Fruit fly (Drosophila melanogaster) whole organism, wandering third instar larva: ENCODE measurements around the gene Ts.

Source experiments
- Abd-B ChIP-seq: fragments of >200 bp; optimal IDR thresholded peaks from 2 replicates; lab custom pipeline; 2017; ENCODE audit warnings: missing biosample characterization, missing genetic modification characterization
- CG32264 ChIP-seq: fragments of 200-800 bp; sonication (Bioruptor generic); optimal IDR thresholded peaks from 2 replicates; lab custom pipeline; 2016; ENCODE audit warnings: missing biosample characterization, missing genetic modification characterization
- CG9705 ChIP-seq: fragments of 200-800 bp; sonication (Bioruptor generic); optimal IDR thresholded peaks from 2 replicates; lab custom pipeline; 2018; ENCODE audit warnings: missing biosample characterization, mild to moderate bottlenecking, missing genetic modification characterization
- CrebA ChIP-seq: fragments of 200-800 bp; sonication (Bioruptor generic); optimal IDR thresholded peaks from 2 replicates; lab custom pipeline; 2016; ENCODE audit warnings: missing biosample characterization, mild to moderate bottlenecking, missing genetic modification characterization, borderline replicate concordance
- Dfd ChIP-seq: fragments of >200 bp; optimal IDR thresholded peaks from 2 replicates; lab custom pipeline; 2017; ENCODE audit warnings: missing biosample characterization, missing genetic modification characterization
- Dif ChIP-seq: fragments of 200-275, 200-300 bp; sonication (Bioruptor generic); optimal IDR thresholded peaks from 2 replicates; lab custom pipeline; 2018; ENCODE audit warnings: missing biosample characterization, missing genetic modification characterization; ENCODE audit not compliant: partially characterized antibody
- GATAd ChIP-seq: sonication (Bioruptor generic); optimal IDR thresholded peaks from 2 replicates; lab custom pipeline; 2016; ENCODE audit warnings: missing biosample characterization, missing genetic modification characterization
- HLH106 ChIP-seq: fragments of 200-800 bp; optimal IDR thresholded peaks from 3 replicates; lab custom pipeline; 2019; ENCODE audit warnings: missing biosample characterization, mild to moderate bottlenecking, missing genetic modification characterization, moderate library complexity
- Hnf4 ChIP-seq: fragments of 200-800 bp; sonication (Bioruptor generic); optimal IDR thresholded peaks from 2 replicates; lab custom pipeline; 2016; ENCODE audit warnings: missing biosample characterization, mild to moderate bottlenecking, missing genetic modification characterization
- Hr78 ChIP-seq: fragments of >200 bp; optimal IDR thresholded peaks from 2 replicates; lab custom pipeline; 2017; ENCODE audit warnings: missing biosample characterization, missing genetic modification characterization
- Hr83 ChIP-seq: fragments of 200-300 bp; sonication (Bioruptor generic); optimal IDR thresholded peaks from 2 replicates; lab custom pipeline; 2016; ENCODE audit warnings: missing biosample characterization, mild to moderate bottlenecking, missing genetic modification characterization, moderate library complexity; ENCODE audit not compliant: poor library complexity, severe bottlenecking
- Jra ChIP-seq: sonication (Bioruptor generic); optimal IDR thresholded peaks from 2 replicates; lab custom pipeline; 2016; ENCODE audit warnings: missing biosample characterization, missing genetic modification characterization
- Mio ChIP-seq: sonication (Bioruptor generic); optimal IDR thresholded peaks from 2 replicates; lab custom pipeline; 2016; ENCODE audit warnings: missing biosample characterization, missing genetic modification characterization
- Myc ChIP-seq: fragments of >200 bp; optimal IDR thresholded peaks from 2 replicates; lab custom pipeline; 2017
- N ChIP-seq: fragments of >200 bp; optimal IDR thresholded peaks from 2 replicates; lab custom pipeline; 2018; ENCODE audit warnings: missing biosample characterization, missing external identifiers, missing genetic modification characterization
- OdsH ChIP-seq: fragments of 200-800 bp; sonication (Bioruptor generic); optimal IDR thresholded peaks from 2 replicates; lab custom pipeline; 2016; ENCODE audit warnings: missing biosample characterization, mild to moderate bottlenecking, missing genetic modification characterization
- Rel ChIP-seq, 2 experiments: fragments of 200-800 bp; sonication (Bioruptor generic) in 1 of 2; optimal IDR thresholded peaks; 2 replicates in 1 of 2; 3 replicates in 1 of 2; lab custom pipeline; 2016 to 2019; ENCODE audit warnings: mild to moderate bottlenecking in 2 of 2, missing biosample characterization in 2 of 2, missing genetic modification characterization in 2 of 2, moderate library complexity in 1 of 2
- Sp1 ChIP-seq: fragments of 200-800 bp; sonication (Bioruptor generic); optimal IDR thresholded peaks from 3 replicates; lab custom pipeline; 2019; ENCODE audit warnings: missing biosample characterization, mild to moderate bottlenecking, missing genetic modification characterization, moderate library complexity
- Vsx2 ChIP-seq: fragments of 200-300, 225-300 bp; sonication (Bioruptor generic); optimal IDR thresholded peaks from 2 replicates; lab custom pipeline; 2018; ENCODE audit warnings: missing biosample characterization, missing genetic modification characterization; ENCODE audit not compliant: partially characterized antibody
- br ChIP-seq: fragments of 200-800 bp; sonication (Bioruptor generic); optimal IDR thresholded peaks from 2 replicates; lab custom pipeline; 2016; ENCODE audit warnings: missing biosample characterization, missing genetic modification characterization
- brk ChIP-seq: fragments of 200-800 bp; sonication (Bioruptor generic); optimal IDR thresholded peaks from 2 replicates; lab custom pipeline; 2016; ENCODE audit warnings: missing biosample characterization, mild to moderate bottlenecking, missing genetic modification characterization
- dl ChIP-seq, 2 experiments: fragments of 175-275, 200-275 bp in 1 of 2; fragments of 200-275 bp in 1 of 2; sonication (Bioruptor generic); optimal IDR thresholded peaks; lab custom pipeline; 2018; ENCODE audit warnings: mild to moderate bottlenecking in 2 of 2, missing biosample characterization in 2 of 2, missing genetic modification characterization in 2 of 2, moderate library complexity in 2 of 2; ENCODE audit not compliant: partially characterized antibody in 2 of 2, insufficient read depth in 1 of 2
- dmrt93B ChIP-seq: fragments of 200-800 bp; sonication (Bioruptor generic); optimal IDR thresholded peaks from 2 replicates; lab custom pipeline; 2018; ENCODE audit warnings: missing biosample characterization, mild to moderate bottlenecking, missing genetic modification characterization
- dsf ChIP-seq: sonication (Bioruptor generic); optimal IDR thresholded peaks from 2 replicates; lab custom pipeline; 2016; ENCODE audit warnings: missing biosample characterization, missing genetic modification characterization, borderline replicate concordance
- ey ChIP-seq: fragments of 200-800 bp; sonication (Bioruptor generic); optimal IDR thresholded peaks from 2 replicates; lab custom pipeline; 2016; ENCODE audit warnings: missing biosample characterization, missing genetic modification characterization
- foxo ChIP-seq, 2 experiments: fragments of 200-800 bp; sonication (Bioruptor generic); optimal IDR thresholded peaks; 2 replicates in 1 of 2; 3 replicates in 1 of 2; lab custom pipeline; 2016 to 2017; ENCODE audit warnings: missing biosample characterization in 2 of 2, missing genetic modification characterization in 2 of 2
- fru ChIP-seq: fragments of 200-800 bp; sonication (Bioruptor generic); optimal IDR thresholded peaks from 3 replicates; lab custom pipeline; 2016; ENCODE audit warnings: missing biosample characterization, mild to moderate bottlenecking, missing genetic modification characterization
- h ChIP-seq: fragments of 200-800 bp; sonication (Bioruptor generic); optimal IDR thresholded peaks from 3 replicates; lab custom pipeline; 2016; ENCODE audit warnings: missing biosample characterization, mild to moderate bottlenecking, missing genetic modification characterization
- jim ChIP-seq: fragments of 175-275, 200-325 bp; sonication (Bioruptor generic); optimal IDR thresholded peaks from 2 replicates; lab custom pipeline; 2016; ENCODE audit warnings: missing biosample characterization, mild to moderate bottlenecking, missing genetic modification characterization
- lola ChIP-seq: fragments of >200 bp; optimal IDR thresholded peaks from 2 replicates; lab custom pipeline; 2017; ENCODE audit warnings: missing biosample characterization, missing genetic modification characterization
- pan ChIP-seq: fragments of >200 bp; optimal IDR thresholded peaks from 2 replicates; lab custom pipeline; 2017
- psq ChIP-seq: fragments of 200-800 bp; sonication (Bioruptor generic); optimal IDR thresholded peaks from 3 replicates; lab custom pipeline; 2017; ENCODE audit warnings: missing biosample characterization, mild to moderate bottlenecking, missing genetic modification characterization, moderate library complexity
- rgr ChIP-seq: fragments of 200-800 bp; sonication (Bioruptor generic); optimal IDR thresholded peaks from 3 replicates; lab custom pipeline; 2016; ENCODE audit warnings: missing biosample characterization, mild to moderate bottlenecking, missing genetic modification characterization
- sage ChIP-seq: fragments of 200-800 bp; sonication (Bioruptor generic); optimal IDR thresholded peaks from 2 replicates; lab custom pipeline; 2016; ENCODE audit warnings: missing biosample characterization, mild to moderate bottlenecking, missing genetic modification characterization
- sv ChIP-seq: fragments of 200-800 bp; sonication (Bioruptor generic); optimal IDR thresholded peaks from 3 replicates; lab custom pipeline; 2016; ENCODE audit warnings: missing biosample characterization, missing genetic modification characterization
- tai ChIP-seq: sonication (Bioruptor generic); optimal IDR thresholded peaks from 2 replicates; lab custom pipeline; 2016; ENCODE audit warnings: missing biosample characterization, missing genetic modification characterization
- usp ChIP-seq: fragments of >200 bp; optimal IDR thresholded peaks from 2 replicates; lab custom pipeline; 2017; ENCODE audit warnings: missing biosample characterization, missing genetic modification characterization
- woc ChIP-seq: sonication (Bioruptor generic); optimal IDR thresholded peaks from 2 replicates; lab custom pipeline; 2016; ENCODE audit warnings: missing biosample characterization, mild to moderate bottlenecking, missing genetic modification characterization

Gene Ts

DNA sequence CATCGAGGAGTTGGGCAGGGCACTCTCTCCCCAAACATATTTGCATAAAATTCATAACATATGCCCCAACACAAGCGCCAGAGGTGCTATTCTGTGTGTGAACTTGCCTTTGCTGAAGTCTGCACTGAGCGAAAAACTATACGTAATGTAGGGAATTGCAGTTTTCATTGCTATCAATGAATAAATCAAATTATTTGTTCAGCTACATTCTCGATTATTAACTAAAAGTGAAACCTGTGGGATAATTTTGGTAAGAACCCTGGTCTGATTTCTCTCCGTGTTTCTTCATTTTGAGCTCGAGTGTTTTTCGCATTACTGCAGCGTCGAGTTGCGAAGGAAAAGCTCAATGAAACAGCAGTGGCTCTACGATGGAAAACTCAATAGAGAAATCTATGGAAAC, 26.8 kb downstream of the Ts start:
- TF ChIP-seq Mio (no peak), CrebA (GFP tag; lab: Kevin White, UChicago) (no peak), Hr78 (no peak), dl (GFP tag; optimal IDR thresholded peaks at IDR 0.05; lab: Kevin White, UChicago; ENCODE audit: insufficient read depth in 1 of 2, partially characterized antibody in 2 of 2) (no peak), sage (GFP tag; lab: Kevin White, UChicago) (no peak), CG32264 (GFP tag; lab: Kevin White, UChicago) (no peak), Myc (lab: Kevin White, UChicago) (no peak), dsf (no peak), psq (GFP tag; lab: Kevin White, UChicago) (no peak), Rel (GFP tag; optimal IDR thresholded peaks at IDR 0.05; lab: Kevin White, UChicago) (no peak), Rel (tag; optimal IDR thresholded peaks at IDR 0.05; lab: Kevin White, UChicago) (no peak)

DNA sequence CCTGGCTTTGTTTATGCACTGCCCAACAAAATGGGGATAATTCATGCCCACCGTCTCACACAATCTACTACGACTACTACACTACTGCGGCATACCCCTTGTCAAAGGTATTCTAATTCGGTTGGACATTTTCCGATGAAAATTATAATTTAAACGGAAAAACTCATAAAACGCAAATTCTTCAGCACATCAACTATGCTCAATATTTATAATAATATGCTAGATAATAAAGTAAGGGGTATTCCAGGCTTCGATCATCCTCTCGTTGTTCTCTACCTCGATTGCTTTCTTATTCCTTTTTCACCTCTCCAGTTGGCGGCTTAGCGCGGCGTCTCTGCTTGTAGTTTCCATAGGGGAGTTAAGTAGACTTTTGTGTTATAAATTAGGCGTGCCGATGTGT, 28.1 kb downstream of the Ts start:
- TF ChIP-seq fru (GFP tag; lab: Kevin White, UChicago) (no peak), pan (lab: Kevin White, UChicago) (no peak), dmrt93B (no peak), GATAd (GFP tag; lab: Kevin White, UChicago) (no peak), foxo (GFP tag; optimal IDR thresholded peaks at IDR 0.05; lab: Kevin White, UChicago) (no peak), tai (no peak), Dfd (no peak), Dif (GFP tag; lab: Kevin White, UChicago) (no peak), dsf (no peak), Hr78 (no peak), woc (GFP tag; lab: Kevin White, UChicago) (no peak)

- TF ChIP-seq rgr (GFP tag; lab: Kevin White, UChicago) (no peak), ey (GFP tag; lab: Kevin White, UChicago) (no peak), woc (GFP tag; lab: Kevin White, UChicago) (no peak)
Observed at dm6 chr2L:2939698-2940097, 29.7 kb downstream of the Ts start.

DNA sequence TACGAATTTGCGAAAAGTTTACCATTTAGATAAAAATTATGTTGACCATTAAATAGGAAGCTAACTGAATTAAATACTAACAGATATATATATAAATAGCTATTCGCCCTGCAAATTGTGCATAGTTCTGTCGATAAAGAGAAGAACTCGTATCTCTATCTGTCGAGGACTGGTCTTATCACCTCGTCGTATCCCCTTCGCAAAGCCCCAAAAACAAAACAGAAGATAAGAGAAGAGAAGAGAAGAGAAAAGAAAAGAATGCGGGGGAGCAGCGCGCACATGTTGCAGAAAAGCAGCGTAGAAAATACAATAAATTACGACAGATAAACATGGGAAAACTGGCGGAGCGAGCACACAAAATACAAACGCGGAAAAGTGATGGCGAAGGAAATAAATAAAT, 33.7 kb downstream of the Ts start:
- peak; percentile 6 for TF ChIP-seq psq (GFP tag; lab: Kevin White, UChicago)
- TF ChIP-seq GATAd (GFP tag; lab: Kevin White, UChicago) = no peak

dm6 chr2L:2931555-2932131, 37.8 kb downstream of the Ts start:
- no peak for TF ChIP-seq Mio
- no peak for TF ChIP-seq lola
- TF ChIP-seq HLH106 = peak; percentile 34
- no peak for TF ChIP-seq Myc (lab: Kevin White, UChicago)
- TF ChIP-seq Hr83 (GFP tag; lab: Kevin White, UChicago) = no peak
- TF ChIP-seq Dfd = no peak
- no peak for TF ChIP-seq Hnf4 (GFP tag; lab: Kevin White, UChicago)
- TF ChIP-seq CG9705 (GFP tag; lab: Kevin White, UChicago) = no peak
- TF ChIP-seq sage (GFP tag; lab: Kevin White, UChicago) = no peak
- TF ChIP-seq GATAd (GFP tag; lab: Kevin White, UChicago) = no peak
- no peak for TF ChIP-seq usp (GFP tag; lab: Kevin White, UChicago)
- peak; percentile 11 for TF ChIP-seq rgr (GFP tag; lab: Kevin White, UChicago)
- TF ChIP-seq Sp1 (GFP tag; lab: Kevin White, UChicago) = peak; percentile 25
- TF ChIP-seq psq (GFP tag; lab: Kevin White, UChicago) = peak; percentile 35
- TF ChIP-seq dmrt93B = peak; percentile 13
- TF ChIP-seq Hr78 = no peak
- TF ChIP-seq Abd-B = no peak
- no peak for TF ChIP-seq OdsH (GFP tag; lab: Kevin White, UChicago)
- no peak for TF ChIP-seq pan (lab: Kevin White, UChicago)
- TF ChIP-seq dsf = no peak
- TF ChIP-seq sv (GFP tag; lab: Kevin White, UChicago) = no peak
- peak; percentile 66 for TF ChIP-seq fru (GFP tag; lab: Kevin White, UChicago)
- TF ChIP-seq br (GFP tag; lab: Kevin White, UChicago) = peak; percentile 40
- TF ChIP-seq tai = no peak
- TF ChIP-seq brk (GFP tag; lab: Kevin White, UChicago) = no peak
- no peak for TF ChIP-seq CG32264 (GFP tag; lab: Kevin White, UChicago)
- no peak for TF ChIP-seq dl (GFP tag; optimal IDR thresholded peaks at IDR 0.05; lab: Kevin White, UChicago; ENCODE audit: insufficient read depth in 1 of 2, partially characterized antibody in 2 of 2)
- TF ChIP-seq Vsx2 (GFP tag; lab: Kevin White, UChicago) = no peak
- TF ChIP-seq Jra (GFP tag; lab: Kevin White, UChicago) = no peak
- no peak for TF ChIP-seq CrebA (GFP tag; lab: Kevin White, UChicago)
- peak; percentile 32 for TF ChIP-seq woc (GFP tag; lab: Kevin White, UChicago)
- no peak for TF ChIP-seq foxo (GFP tag; optimal IDR thresholded peaks at IDR 0.05; lab: Kevin White, UChicago)
- no peak for TF ChIP-seq N (GFP tag; lab: Kevin White, UChicago)
- TF ChIP-seq ey (GFP tag; lab: Kevin White, UChicago) = peak; percentile 13
- TF ChIP-seq h (GFP tag; lab: Kevin White, UChicago) = peak; percentile 46
- no peak for TF ChIP-seq Dif (GFP tag; lab: Kevin White, UChicago)
- no peak for TF ChIP-seq jim (GFP tag; lab: Kevin White, UChicago)
